Worm (Caenorhabditis elegans): ENCODE data around the gene Y54G2A.13.

Gene Y54G2A.13

DNA sequence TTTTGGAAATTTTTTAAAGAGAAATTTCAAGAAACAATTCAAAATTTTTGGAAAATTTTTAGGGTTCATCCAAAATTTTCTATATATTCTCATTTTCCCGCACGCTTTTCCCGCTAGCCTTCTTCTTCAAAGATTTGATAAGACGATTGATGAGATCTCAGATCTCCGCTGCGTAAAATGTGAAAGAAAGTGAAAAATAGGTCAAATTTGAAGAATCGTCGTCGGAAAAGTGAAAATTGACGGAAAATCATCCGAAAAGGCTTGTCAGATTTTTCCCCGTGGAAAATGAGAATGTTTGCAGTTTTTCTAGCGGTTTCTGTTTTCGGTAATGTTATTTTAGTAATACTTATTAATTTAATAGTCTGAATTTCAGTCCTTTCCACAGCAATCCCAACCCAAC, 10.3 kb downstream of the Y54G2A.13 start, which contains the start of gene Y54G2A.76:
Gene Y54G2A.76, plus strand, starts transcription at position 203 of the 400 bp plus-strand sequence.
- TF ChIP-seq K09A11.1 (tag; optimal IDR thresholded peaks at IDR 0.05; ENCODE audit: insufficient read depth), result no peak
- TF ChIP-seq ceh-31 (tag; optimal IDR thresholded peaks at IDR 0.05), result no peak
- TF ChIP-seq pha-4 (tag; optimal IDR thresholded peaks at IDR 0.05), result no peak
- no peak for TF ChIP-seq ceh-34 (tag; optimal IDR thresholded peaks at IDR 0.05)

DNA sequence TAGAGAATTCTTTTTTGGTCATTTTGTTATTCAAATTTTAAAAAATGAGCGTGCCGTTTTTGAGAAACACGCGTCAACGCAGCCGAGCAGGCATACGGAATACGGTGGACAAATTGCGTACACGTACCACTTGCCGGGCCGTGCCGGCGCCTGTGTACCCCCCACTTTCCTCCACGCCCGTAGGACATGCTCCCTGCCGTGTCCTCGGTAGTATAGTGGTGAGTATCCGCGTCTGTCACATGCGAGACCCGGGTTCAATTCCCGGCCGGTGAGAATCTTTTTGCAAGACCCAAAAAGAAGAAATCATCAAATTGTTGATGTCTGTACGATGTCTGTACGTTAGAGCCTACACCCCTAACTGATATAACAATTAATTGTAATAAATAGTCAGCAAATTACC, 11.4 kb downstream of the Y54G2A.13 start:
- TF ChIP-seq elt-4 (tag; optimal IDR thresholded peaks at IDR 0.05) (no peak), pqm-1 (tag; optimal IDR thresholded peaks at IDR 0.05) (no peak), mec-3 (tag; optimal IDR thresholded peaks at IDR 0.05; ENCODE audit: borderline replicate concordance) (no peak), ceh-6 (GFP tag; optimal IDR thresholded peaks at IDR 0.05) (no peak), nhr-232 (tag; optimal IDR thresholded peaks at IDR 0.05) (no peak), odd-2 (tag; optimal IDR thresholded peaks at IDR 0.05) (no peak), ceh-18 (tag; optimal IDR thresholded peaks at IDR 0.05) (no peak), unc-86 (tag; optimal IDR thresholded peaks at IDR 0.05) (no peak), hlh-8 (tag; optimal IDR thresholded peaks at IDR 0.05) (no peak), sox-2 (GFP tag; IDR thresholded peaks at IDR 0.05) (no peak)

DNA sequence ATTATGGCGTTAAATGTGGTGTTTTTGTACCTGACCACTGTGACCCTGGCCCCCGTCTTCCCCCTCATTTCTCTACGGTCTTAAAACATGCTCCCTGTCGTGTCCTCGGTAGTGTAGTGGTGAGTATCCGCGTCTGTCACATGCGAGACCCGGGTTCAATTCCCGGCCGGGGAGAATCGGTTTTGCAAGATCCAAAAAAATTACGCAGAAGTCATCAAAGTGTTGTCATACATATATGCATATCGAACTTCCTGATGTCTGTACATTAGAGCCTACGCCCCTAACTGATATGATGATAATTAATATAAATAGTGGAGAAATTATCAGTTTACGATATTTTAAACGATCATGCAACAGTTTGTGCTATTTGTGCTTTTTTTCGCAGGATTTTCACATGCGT, 14.0 kb downstream of the Y54G2A.13 start, which contains the start of gene Y54G2A.45:
Gene Y54G2A.45, plus strand, starts transcription at position 333 of the 400 bp plus-strand sequence.
- TF ChIP-seq ceh-6 (GFP tag; optimal IDR thresholded peaks at IDR 0.05) (peak; percentile 23), dve-1 (tag; optimal IDR thresholded peaks at IDR 0.05) (peak; percentile 75), elt-4 (tag; optimal IDR thresholded peaks at IDR 0.05) (no peak), ceh-18 (tag; optimal IDR thresholded peaks at IDR 0.05) (peak; percentile 32), nhr-232 (tag; optimal IDR thresholded peaks at IDR 0.05) (peak; percentile 47), unc-42 (tag; optimal IDR thresholded peaks at IDR 0.05) (no peak), pat-9 (tag; optimal IDR thresholded peaks at IDR 0.05) (peak; percentile 39), ttx-3 (tag; optimal IDR thresholded peaks at IDR 0.05) (peak; percentile 37), unc-55 (GFP tag; optimal IDR thresholded peaks at IDR 0.05) (no peak), unc-3 (GFP tag; conservative IDR thresholded peaks at IDR 0.05) (no peak), unc-3 (tag; optimal IDR thresholded peaks at IDR 0.05) (no peak), nhr-11 (tag; optimal IDR thresholded peaks at IDR 0.05) (no peak), hlh-30 (tag; optimal IDR thresholded peaks at IDR 0.05; ENCODE audit: insufficient read depth) (peak; percentile 79), eyg-1 (tag; optimal IDR thresholded peaks at IDR 0.05) (no peak), lim-6 (tag; optimal IDR thresholded peaks at IDR 0.05) (no peak), sdc-2 (tag; optimal IDR thresholded peaks at IDR 0.05) (peak; percentile 66), lin-11 (tag; optimal IDR thresholded peaks at IDR 0.05) (no peak), elt-2 (tag; optimal IDR thresholded peaks at IDR 0.05) (peak; percentile 88), unc-86 (tag; optimal IDR thresholded peaks at IDR 0.05) (peak; percentile 51), nfya-1 (tag; optimal IDR thresholded peaks at IDR 0.05) (no peak), hlh-13 (GFP tag; optimal IDR thresholded peaks at IDR 0.05) (no peak), K09A11.1 (tag; optimal IDR thresholded peaks at IDR 0.05; ENCODE audit: insufficient read depth) (peak; percentile 5), ztf-16 (tag; optimal IDR thresholded peaks at IDR 0.05) (peak; percentile 43), pax-1 (tag; optimal IDR thresholded peaks at IDR 0.05) (no peak), ceh-48 (tag; optimal IDR thresholded peaks at IDR 0.05) (no peak), gmeb-2 (tag; optimal IDR thresholded peaks at IDR 0.05) (no peak), fax-1 (tag; optimal IDR thresholded peaks at IDR 0.05) (no peak), madf-2 (tag; optimal IDR thresholded peaks at IDR 0.05) (peak; percentile 6), che-1 (tag; optimal IDR thresholded peaks at IDR 0.05) (peak; percentile 31), dmd-4 (tag; optimal IDR thresholded peaks at IDR 0.05; ENCODE audit: borderline replicate concordance) (no peak), syd-9 (tag; optimal IDR thresholded peaks at IDR 0.05) (no peak), ref-2 (tag; optimal IDR thresholded peaks at IDR 0.05) (peak; percentile 46), ama-1 (optimal IDR thresholded peaks at IDR 0.05) (no peak), fkh-10 (GFP tag; optimal IDR thresholded peaks at IDR 0.05) (no peak), K02D7.2 (tag; optimal IDR thresholded peaks at IDR 0.05) (peak; percentile 46), Y22D7AL.16 (tag; optimal IDR thresholded peaks at IDR 0.05) (peak; percentile 49), zip-5 (tag; optimal IDR thresholded peaks at IDR 0.05) (no peak), ceh-14 (tag; optimal IDR thresholded peaks at IDR 0.05) (no peak), C08G9.2 (tag; optimal IDR thresholded peaks at IDR 0.05) (no peak), T23F11.4 (GFP tag; optimal IDR thresholded peaks at IDR 0.05) (peak; percentile 17), sox-4 (tag; optimal IDR thresholded peaks at IDR 0.05) (peak; percentile 22)
